Worm (Caenorhabditis elegans) whole organism, L4/young adult: ENCODE measurements around the gene nhr-154.
"Not testable (repeated sequence)": the region's sequence is repeated elsewhere in the genome, so short reads cannot be mapped to it uniquely, and the experiment has no call there.

Experiments
- W03F9.2 ChIP-seq: fragments of 150-350 bp; optimal IDR thresholded peaks from 2 replicates; lab custom pipeline; 2014; ENCODE audit warnings: missing biosample characterization, missing genetic modification characterization
- dao-5 ChIP-seq: sonication (generic microtip); optimal IDR thresholded peaks from 2 replicates; lab custom pipeline; 2016; ENCODE audit warnings: missing genotype, missing genetic modification characterization, moderate library complexity, missing compliant biosample characterization
- him-1 ChIP-seq: sonication (generic microtip); optimal IDR thresholded peaks from 2 replicates; lab custom pipeline; 2016; ENCODE audit warnings: missing genotype, missing genetic modification reagents, missing genetic modification characterization, missing compliant biosample characterization

The nhr-154 gene

DNA sequence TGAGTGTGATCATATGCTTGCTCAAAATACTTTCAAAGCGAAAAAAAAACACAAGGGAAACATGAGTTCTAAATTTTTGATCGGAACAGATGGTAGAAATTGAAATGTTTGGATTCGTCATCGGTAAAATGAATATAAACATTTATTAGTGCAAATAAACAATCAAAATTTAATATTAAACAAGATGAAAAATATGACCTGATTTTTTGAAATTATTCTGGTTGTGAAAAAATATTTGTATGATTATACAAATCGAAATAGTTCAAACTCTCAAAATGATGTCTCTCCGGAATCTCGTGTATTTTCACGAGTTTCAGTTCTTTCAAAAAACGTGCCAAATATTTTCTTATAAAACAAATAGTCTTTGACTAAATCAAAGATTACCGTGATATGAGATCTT lies 19.3 kb downstream of the nhr-154 start, which contains the start of gene C13C4.7:
Gene C13C4.7, minus strand, starts transcription at position 101 of the 400 bp plus-strand sequence.
- TF ChIP-seq W03F9.2 (tag; lab: Kevin White, UChicago) (no peak), dao-5 (tag; lab: Kevin White, UChicago) (no peak), him-1 (tag; lab: Kevin White, UChicago) (no peak)

DNA sequence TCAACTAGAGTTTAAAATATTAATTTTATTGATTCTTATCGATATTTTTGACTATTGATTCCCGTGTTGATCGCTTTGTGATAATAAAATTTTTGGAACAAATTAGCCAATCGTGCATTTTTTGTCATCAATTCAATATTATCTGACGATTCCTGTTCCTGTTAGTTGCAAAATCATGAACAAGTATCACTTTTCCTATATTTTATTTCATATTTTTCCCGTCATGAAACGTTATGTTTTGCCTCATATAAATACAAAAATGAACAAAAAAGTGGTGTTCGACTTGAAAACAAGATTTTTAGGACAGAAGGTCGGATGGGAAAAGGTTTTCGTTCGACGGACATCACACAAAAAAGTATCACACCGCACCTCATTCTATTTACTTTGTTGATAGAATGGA lies 20.2 kb downstream of the nhr-154 start, which contains the start of gene C13C4.6:
Gene C13C4.6, plus strand, starts transcription at position 301 of the 400 bp plus-strand sequence.
- no peak for TF ChIP-seq W03F9.2 (tag; lab: Kevin White, UChicago)
- TF ChIP-seq him-1 (tag; lab: Kevin White, UChicago), result no peak
- no peak for TF ChIP-seq dao-5 (tag; lab: Kevin White, UChicago)

DNA sequence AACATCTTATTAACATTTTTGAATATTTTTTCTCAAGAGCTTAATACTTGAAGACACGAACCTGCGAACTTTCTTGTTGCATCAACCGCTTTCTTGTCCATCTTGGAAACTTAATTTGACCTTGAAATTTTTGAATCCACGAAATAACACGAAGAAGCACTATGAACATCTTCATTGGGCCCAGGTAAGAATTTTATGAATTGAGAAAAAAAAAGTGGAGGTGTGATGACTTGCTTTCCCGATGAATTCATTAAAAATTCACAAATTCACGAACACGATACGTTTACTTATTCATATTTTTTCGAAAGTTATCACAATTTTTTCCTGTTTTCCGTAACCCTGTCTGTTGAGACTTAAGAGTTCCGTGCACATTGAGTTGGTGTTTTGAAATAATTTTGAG lies 29.6 kb downstream of the nhr-154 start, which contains the start of gene C27A7.6:
Gene C27A7.6, minus strand, starts transcription at position 101 of the 400 bp plus-strand sequence.
- not testable (repeated sequence) for TF ChIP-seq him-1, W03F9.2, dao-5 (tag; lab: Kevin White, UChicago)

DNA sequence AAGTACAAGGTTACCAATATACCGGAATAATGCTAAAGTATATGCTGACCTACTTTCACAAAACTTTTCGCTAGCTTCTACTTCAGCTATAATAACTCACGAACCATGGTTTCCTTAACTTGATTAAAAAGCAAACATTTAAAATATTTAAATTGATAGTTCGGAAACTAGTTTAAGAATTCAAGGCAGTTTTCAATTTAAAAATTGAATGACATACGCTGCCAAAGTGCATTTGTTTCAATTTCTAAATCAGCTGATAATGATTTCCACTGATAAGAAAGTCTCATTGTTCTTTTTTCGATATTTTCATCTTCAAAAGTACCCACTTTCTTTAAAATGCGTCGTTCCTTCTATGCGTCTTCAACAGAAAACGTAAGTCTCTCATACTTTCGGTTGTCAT lies 30.1 kb downstream of the nhr-154 start, which contains the start of gene enpp-1:
Gene enpp-1, plus strand, starts transcription at position 301 of the 400 bp plus-strand sequence.
- not testable (repeated sequence) for TF ChIP-seq him-1, W03F9.2, dao-5 (tag; lab: Kevin White, UChicago)

DNA sequence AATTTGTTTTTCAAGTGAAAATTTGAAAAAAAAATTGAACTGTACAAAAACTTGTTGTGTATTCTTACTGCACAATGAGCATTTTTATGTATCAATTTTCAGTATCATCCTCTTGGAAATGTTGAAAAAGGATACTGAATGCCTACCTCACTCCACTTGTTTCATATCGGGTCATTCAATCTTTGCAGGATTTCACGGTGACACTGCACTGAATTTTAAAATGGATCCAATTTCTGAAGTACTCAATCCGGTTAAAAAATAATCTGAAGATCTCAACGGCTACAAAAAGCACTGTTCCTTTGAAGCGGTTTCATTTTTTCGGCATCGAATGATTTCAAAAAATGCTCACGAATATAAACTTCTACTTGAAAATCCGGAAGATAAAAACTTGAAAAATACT lies 36.8 kb downstream of the nhr-154 start:
- TF ChIP-seq dao-5 (tag; lab: Kevin White, UChicago), result no peak
- TF ChIP-seq him-1 (tag; lab: Kevin White, UChicago), result no peak

DNA sequence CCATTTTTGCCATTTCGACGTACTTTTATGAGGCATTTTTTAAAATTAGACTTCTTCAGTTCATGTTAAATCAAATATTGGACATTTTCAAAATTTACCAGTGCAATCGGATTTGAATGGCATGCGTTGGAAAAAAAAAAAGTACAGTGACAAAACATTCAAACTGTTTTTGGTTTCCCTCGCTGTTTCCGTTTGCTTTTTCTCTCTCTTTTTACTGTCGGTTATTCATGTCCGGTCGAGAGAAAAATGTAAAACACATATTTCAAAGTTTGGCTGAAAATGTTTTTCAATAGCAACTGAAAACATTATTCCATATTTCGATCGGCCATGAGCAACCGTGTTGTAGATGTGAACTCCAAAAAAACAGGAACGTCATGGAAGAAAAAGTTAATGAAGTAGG lies 39.5 kb downstream of the nhr-154 start, which contains the start of gene C27A7.3:
Gene C27A7.3, plus strand, starts transcription at position 301 of the 400 bp plus-strand sequence.
- no peak for TF ChIP-seq him-1 (tag; lab: Kevin White, UChicago)
- no peak for TF ChIP-seq dao-5 (tag; lab: Kevin White, UChicago)
- no peak for TF ChIP-seq W03F9.2 (tag; lab: Kevin White, UChicago)

DNA sequence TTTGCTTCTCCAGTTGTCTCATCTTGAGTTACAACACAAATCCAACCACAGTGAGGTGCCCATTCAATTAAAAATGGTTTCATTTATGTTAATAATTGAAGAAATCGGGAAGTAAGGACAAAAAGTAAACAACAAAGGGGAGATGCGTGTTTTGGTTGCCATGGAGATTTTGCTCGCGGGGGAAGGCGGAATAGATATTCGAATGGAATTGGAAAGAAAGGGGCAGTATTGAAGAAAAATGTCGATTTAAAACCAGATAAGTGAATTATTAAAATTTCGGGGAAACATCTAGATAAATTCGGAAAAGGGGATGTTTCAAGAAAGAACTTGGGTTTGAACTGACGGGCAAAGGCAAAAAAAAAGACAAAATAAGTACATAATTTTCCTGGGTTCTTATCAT lies 49.5 kb downstream of the nhr-154 start, which contains the start of gene che-11:
Gene che-11, minus strand, starts transcription at position 101 of the 400 bp plus-strand sequence.
- TF ChIP-seq dao-5 (tag; lab: Kevin White, UChicago) (no peak), him-1 (tag; lab: Kevin White, UChicago) (no peak), W03F9.2 (tag; lab: Kevin White, UChicago) (no peak)

DNA sequence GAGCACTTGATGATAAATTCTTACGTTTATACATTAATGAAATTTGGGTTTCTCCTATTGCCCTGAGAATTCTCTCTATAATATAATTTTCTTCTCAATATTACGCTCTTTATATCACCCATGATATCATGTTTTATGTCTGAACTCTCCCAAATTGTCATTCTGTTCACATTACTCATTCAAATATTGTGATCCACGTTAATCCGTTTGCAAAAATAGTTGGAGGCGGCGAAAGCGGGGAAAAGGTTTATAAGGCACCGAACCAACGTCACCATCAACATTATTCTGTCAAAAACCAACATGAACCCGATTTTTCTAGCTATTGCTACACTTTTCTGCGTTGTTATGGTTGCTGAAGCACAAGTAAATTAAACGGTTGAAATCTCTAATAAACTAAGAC lies 51.8 kb downstream of the nhr-154 start, which contains the start of gene C27A7.8:
Gene C27A7.8, plus strand, starts transcription at position 301 of the 400 bp plus-strand sequence.
- TF ChIP-seq dao-5 (tag; lab: Kevin White, UChicago) (no peak), him-1 (tag; lab: Kevin White, UChicago) (no peak), W03F9.2 (tag; lab: Kevin White, UChicago) (no peak)
